Worm (Caenorhabditis elegans) whole organism, dauer: ENCODE data around the gene ent-2.

ENCODE experiments used
- unc-62 ChIP-seq: sonication (generic microtip); optimal IDR thresholded peaks from 2 replicates; lab custom pipeline; 2017; ENCODE audit warnings: missing biosample characterization, missing genetic modification reagents, missing genetic modification characterization

ent-2 gene

DNA sequence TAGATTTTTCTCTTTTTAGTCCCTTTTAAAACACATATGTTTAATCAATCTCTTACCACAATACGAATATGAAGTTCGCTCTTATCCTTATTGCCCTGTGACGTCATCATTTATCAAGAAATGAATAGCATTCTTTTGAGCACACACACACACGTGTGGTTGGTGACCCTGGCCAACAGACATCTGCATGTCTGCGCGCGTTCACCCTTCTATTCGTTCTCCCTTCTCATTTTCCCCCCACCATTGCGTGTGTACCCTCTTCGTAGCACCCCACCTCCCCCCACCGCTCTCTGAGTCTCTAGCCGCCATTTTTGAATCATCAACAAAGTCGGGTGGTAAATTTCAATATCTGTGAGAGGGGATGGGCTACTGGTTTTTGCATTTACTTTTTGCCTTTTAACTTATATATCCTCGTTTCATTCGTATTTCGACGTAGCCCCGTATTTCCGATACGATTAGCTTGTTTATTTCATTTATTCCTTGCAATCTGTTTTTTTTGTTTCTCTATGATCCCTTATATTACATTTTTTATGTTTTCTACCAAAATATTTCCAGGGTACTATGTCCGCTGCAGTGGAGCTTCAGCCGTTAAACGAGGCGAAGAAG, at the start of gene ent-2:
ent-2 (plus strand) TSS at position 556 of the 606 bp plus-strand sequence.
- TF ChIP-seq unc-62, result no peak

DNA sequence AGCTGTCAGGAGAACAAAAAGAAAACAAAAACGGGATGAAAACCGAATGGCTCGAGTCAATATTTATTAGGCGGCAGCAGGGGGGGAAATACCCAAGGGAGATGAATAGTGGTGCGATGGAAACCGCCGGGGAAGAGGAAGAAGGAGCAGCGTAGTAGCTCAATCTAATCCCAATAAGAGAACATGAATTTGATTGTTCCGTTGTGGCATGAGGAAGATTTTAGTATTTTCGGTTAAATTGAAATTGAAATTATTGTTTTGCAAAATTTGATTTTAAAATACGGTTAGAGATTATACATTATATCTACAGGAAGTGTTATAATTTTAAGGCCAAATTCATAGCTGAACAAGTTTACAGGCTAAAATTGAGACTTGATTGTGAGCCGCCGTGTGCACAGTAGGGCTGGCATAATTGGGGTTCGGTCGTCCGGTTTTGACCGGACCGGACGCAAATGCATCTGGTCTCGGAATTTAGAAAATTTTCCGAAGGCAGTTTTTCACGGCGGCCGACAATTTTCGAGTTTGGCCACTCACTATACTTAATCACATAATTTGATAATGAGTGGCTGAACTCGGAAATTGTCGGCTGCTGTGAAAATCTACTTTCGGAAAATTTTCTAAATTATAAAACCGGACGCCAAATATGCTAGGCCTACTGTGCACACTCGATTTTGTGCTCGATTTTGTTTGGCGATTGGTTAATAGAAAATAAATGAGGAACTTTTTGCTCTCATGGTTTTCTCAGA, 48.7 kb upstream of the ent-2 start:
- no peak for TF ChIP-seq unc-62

DNA sequence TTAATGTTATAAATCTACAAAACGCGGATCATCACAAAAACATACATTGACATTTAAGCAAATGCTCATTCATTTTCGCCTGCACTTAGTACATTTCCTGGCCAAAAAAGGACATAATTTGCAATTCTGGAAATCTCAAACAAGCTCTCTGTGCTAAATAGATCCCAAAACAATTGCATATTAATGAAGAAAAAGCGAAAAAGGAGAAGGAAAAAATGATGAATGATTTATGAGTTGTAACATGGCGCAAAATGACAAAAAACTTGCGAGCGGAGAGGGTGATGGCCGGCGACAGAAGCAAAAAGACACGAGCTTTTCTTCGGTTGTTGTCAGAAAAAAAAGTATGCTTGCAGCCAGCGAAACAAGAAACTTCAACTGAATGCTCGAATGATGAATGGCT, 46.0 kb upstream of the ent-2 start:
- TF ChIP-seq unc-62, result no peak

DNA sequence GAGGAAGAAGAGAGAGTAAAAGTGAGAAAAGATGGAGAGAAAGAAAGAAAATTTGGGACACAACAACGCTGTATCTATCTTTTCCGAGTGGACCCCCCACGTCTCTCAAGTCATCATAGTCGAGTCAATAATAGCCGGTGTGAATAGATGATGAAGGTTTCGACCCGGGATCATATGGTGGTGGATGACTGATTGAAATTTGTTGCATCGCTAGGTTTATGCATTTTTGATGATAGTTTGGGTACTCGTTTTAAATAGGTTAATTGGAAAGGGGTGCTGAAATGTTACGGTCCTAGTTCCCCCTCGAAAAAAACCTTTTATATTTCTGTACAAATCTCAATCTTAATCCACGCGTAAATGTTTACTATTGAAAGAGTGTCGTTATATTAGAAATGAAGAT, 45.3 kb upstream of the ent-2 start:
- TF ChIP-seq unc-62, result no peak

DNA sequence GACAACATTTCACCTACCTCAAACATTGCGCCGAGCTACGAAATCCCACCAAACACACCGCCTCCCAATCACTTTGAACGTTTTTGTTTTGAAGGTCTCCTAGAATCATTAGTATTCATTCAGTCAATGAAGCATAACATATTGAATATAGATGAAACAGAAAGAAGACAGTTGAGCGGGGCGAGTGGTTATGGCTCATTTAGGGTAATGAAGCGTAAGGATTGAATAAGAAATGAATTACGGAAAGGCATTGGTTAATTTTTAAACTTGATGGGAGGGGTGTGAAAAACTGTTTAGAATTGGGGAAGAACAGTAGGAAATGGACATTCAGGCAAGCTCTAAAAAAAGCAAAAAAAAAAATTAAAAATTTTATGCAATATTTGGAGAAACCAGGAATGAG, 43.0 kb upstream of the ent-2 start, which contains the start of gene lron-3:
lron-3 (minus strand) TSS at position 101 of the 400 bp plus-strand sequence.
- no peak for TF ChIP-seq unc-62

DNA sequence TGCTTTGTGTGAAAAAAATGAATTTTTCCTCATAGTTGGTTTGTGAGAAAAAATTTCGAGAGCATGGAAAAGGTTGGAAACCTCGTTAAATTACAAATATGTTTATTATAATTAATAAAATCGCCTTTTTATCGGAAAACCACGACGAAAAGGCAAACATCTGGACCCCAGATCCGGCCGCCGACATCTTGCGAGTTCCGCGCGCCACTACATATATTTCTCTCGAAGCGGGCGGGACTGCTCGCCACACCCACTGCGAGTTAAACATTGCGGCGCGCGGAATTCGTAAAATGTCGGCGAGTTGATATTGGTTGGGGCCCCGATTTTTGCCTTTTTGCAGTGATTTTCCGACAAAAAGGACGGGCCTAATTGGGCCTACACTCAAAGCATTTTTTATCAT, 41.4 kb upstream of the ent-2 start:
- no peak for TF ChIP-seq unc-62

DNA sequence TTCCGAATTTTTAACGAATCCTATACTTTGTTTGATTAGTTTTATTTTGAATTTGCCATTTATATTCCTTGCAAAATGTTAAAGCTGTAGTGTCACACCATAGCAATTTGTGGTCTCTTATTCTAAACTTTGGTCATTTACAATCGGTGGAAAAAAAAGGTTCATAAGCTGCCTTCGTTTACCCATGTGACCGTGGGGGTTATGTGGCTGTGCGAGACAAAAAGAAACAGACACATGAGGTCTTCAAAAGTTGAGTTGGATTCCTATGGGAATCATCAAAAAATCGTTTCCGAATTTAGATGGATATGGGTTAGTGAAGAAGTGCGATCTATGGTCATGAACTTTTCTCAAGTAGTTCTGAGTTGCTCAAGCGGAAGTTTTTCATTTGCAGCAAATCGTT, 36.5 kb upstream of the ent-2 start:
- no peak for TF ChIP-seq unc-62

DNA sequence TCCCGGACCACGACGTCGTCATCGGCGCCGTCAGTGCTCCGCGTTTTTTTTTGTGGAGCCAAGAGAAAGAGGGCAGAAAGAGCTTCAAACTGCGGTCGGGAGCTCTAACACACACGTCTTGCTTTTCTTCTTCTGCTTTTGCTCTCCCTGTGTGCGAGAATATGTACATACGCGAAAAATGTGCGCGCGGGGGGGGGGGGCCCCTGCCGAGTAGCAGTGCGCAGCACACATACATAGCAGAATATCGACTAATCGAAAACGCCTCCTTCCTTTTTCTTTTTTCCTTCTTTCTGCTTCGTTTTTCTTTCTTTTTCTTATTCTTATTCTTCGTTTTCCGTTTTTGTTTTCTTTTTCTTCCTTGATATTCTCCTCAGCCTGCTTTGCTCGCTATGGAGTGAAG, 34.2 kb upstream of the ent-2 start:
- no peak for TF ChIP-seq unc-62

DNA sequence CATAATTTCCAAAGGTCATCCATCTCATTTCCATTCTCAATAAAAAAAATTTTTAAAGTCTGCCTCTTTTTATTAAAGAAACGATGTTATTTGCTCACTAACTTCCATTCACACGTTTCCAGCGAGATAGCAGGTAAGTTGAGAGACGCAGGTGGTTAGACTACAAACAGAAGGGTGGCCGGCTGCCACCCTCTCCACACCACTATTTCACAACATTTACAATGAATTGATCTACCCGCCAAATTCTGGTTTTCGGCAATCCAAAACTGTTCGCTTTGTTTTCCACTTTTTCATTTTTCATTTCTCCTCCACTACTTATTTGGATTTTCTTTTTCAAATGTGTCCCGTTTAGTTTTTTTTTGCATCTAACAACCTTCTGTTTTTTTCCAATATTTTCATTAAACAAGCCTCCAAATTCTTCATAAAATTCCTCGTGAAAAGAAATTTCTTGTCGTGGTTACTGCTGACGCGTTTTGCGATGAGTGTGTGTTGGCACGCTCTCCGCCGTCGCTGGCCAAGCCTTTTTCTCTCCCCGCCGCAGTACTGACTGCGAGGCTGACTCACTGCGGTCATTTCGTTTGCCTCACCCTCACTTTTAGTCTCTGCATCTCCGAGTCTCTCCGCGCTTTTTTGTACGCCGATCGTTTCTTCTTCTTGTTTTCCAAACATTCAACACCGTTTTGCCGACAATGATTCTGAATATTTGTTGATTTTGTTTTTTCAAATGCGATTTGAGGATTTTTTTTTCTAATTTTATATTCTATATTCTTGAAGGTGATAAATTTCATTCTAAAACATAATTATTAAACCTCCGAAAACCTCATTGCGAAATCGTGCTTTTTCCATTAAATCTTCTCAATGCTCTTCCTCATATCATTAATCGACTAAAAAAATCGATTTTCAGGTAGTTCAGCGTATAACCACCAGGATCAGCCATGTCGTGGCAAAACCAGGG, 32.6 kb upstream of the ent-2 start, which contains the start of gene dyn-1:
dyn-1 (plus strand) TSS at position 905 of the 955 bp plus-strand sequence.
- TF ChIP-seq unc-62, result no peak

DNA sequence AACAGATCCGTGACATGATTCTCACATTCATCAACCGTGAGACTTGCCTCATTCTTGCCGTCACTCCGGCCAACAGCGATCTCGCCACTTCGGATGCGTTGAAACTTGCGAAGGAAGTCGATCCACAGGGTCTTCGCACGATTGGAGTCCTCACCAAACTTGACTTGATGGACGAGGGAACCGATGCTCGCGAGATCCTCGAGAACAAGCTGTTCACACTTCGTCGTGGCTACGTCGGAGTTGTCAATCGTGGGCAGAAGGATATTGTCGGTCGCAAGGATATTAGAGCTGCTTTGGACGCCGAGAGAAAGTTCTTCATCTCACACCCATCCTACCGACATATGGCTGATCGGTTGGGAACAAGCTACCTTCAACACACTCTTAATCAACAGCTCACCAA, 31.2 kb upstream of the ent-2 start:
- no peak for TF ChIP-seq unc-62

DNA sequence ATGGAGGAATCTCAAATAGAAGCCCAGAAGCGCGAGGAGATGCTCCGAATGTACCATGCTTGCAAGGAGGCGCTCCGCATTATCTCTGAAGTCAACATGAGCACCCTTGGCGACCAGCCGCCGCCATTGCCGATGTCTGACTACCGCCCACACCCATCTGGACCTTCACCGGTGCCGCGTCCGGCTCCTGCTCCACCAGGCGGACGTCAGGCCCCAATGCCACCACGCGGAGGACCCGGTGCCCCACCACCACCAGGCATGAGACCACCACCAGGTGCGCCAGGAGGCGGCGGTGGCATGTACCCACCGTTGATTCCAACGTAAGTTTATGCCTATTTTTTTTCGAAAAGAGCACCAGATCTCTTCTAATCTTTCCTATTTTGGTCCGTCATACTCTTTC, 28.8 kb upstream of the ent-2 start:
- no peak for TF ChIP-seq unc-62

DNA sequence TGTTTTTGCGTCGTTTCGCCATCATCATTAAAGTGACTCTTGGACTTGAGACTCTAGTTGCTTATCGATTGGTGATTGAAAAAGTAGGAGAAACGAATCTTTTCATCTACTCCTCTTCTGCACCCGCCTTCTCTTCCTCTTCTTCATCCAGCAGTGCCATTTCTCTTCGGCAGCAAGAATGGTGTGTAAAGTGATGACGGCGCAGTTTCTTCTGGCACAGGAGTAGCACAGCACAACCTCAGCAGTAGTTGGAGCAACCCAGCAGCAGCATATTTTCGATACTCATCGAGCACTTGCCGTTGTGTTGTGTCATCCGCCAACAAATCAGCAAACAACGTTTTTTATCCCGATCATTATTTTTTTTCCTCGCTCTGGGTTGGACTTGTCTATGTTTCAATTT, 25.4 kb upstream of the ent-2 start:
- no peak for TF ChIP-seq unc-62

DNA sequence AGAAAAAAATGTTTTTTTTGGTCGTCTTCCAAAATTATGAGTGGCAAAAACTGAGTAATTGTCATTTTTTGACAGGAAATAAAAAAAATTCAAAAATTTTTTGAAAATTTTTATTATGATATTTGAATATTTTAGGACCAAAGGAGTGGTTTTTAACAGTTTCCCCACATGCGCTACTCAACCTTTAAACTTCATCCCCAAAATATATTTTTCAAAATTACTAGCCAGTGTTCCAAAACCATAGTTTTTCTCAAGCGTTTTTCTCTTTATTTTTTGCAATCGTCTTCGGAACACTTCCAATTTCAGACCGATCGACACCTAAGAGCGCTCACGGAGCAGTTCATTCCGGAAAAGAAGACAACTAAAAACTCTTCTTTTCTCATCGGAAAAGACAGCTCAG, 23.9 kb upstream of the ent-2 start, which contains the start of gene K09A9.6:
K09A9.6 (plus strand) TSS at position 301 of the 400 bp plus-strand sequence.
- TF ChIP-seq unc-62, result no peak

DNA sequence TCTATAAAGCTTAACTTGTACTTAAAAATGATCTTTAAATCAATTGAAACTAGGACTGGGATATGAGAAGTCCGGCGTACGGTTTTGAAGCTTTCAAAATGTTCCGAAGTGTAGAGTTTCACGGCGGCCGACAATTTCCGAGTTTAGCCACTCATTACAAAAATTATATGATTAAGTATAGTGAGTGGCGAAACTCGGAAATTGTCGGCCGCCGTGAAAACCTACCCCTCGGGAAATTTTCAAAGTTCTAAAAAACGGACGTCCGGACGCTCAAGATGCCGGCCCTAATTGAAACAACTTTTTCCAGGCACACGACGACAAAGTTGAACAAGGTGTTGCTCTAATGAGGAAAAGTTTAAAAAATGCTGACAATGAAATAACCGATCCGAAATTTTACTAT, 15.7 kb upstream of the ent-2 start:
- TF ChIP-seq unc-62, result no peak

DNA sequence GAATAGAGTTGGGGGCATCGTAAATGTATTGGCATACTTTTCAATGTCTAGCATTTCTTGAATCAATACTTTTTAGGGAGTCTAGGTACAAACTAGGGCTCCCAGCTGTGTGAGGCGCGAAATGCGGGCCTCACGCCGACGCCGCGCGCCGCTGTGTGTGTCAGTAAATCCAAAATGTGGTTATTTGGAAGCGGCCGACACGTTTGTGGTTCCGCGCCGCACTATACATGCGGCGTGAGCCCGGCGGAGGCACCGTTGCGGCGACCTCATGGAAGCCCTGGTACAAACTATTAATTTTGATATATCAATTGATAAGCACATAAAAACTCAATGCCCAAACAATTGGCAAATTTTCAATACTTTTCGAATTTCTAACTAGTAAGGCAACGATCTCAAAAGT, 14.7 kb upstream of the ent-2 start:
- no peak for TF ChIP-seq unc-62

DNA sequence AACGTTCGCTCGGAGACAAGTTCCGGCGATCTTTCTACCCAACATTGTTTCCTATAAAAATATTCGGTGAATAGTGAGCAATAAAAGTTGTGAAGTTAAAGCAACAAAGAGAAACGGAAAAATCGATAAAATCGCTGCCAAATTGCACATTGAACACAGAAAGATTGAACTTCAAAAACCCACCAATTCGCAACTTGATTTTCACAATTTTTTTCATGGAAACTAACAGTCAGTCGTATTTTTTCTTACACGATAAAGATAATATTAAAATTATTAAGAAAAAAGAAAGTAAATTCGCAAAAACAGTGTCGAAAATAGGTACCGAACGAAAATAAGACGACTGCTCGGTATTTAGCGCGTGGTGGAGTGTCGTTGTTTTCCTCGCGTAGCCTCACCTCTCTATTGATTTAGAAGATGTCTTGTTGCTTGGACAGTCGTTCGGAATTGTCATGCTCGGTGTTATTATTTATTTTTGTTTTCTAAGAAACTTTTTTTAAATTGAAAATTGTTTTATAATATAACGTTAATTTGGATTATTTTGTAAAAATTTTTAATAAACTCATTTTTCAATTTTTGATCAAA, 10.4 kb upstream of the ent-2 start, which contains the start of gene gas-1:
gas-1 (minus strand) TSS at position 51 of the 582 bp plus-strand sequence.
- TF ChIP-seq unc-62, result no peak

DNA sequence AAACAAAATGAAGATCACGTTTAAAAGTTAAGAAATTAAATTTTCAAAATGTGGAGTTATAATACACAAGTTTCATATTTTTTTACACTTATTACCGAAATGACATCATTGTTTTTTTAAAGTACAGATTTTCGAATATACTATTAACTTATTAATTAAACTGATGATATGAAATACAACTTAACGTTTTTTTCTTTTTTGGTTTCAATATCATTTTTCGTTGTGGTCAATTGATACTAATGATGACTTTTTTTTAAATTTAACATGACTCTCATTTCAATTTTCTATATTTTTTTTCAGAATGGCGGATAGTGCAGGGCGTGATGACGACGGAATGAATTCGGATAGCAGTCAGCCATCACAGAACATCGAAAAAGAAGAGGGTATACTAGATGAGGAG, 9.8 kb upstream of the ent-2 start, which contains the start of gene usp-33:
usp-33 (plus strand) TSS at position 301 of the 400 bp plus-strand sequence.
- no peak for TF ChIP-seq unc-62
